Fruit fly (Drosophila melanogaster): Measurements from ENCODE around the gene CG14434.

Gene CG14434

dm6 chrX:6862521-6863288 lies 4.3 kb downstream of the CG14434 start:
- TF ChIP-seq Mnt (GFP tag; optimal IDR thresholded peaks at IDR 0.05) (peak; percentile 37), tj (GFP tag; optimal IDR thresholded peaks at IDR 0.05) (peak; percentile 25), Crg-1 (GFP tag; optimal IDR thresholded peaks at IDR 0.05) (no peak), cic (GFP tag; optimal IDR thresholded peaks at IDR 0.05) (peak; percentile 42), kay (GFP tag; ENCODE audit: borderline replicate concordance) (peak; percentile 86)

dm6 chrX:6861523-6862077 lies 5.4 kb downstream of the CG14434 start:
- TF ChIP-seq CG1620 (GFP tag; optimal IDR thresholded peaks at IDR 0.05) (peak; percentile 56), cic (GFP tag; optimal IDR thresholded peaks at IDR 0.05) (peak; percentile 81), CG12768 (GFP tag; optimal IDR thresholded peaks at IDR 0.05) (peak; percentile 69), CG33017 (tag; optimal IDR thresholded peaks at IDR 0.05) (peak; percentile 57), kay (GFP tag; ENCODE audit: borderline replicate concordance) (peak; percentile 61), ovo (GFP tag; optimal IDR thresholded peaks at IDR 0.05) (peak; percentile 30), Hr96 (GFP tag; optimal IDR thresholded peaks at IDR 0.05) (peak; percentile 61), cnc (optimal IDR thresholded peaks at IDR 0.05) (no peak), Clk (GFP tag; optimal IDR thresholded peaks at IDR 0.05) (peak; percentile 30), pad (GFP tag; optimal IDR thresholded peaks at IDR 0.05) (peak; percentile 82), CG14711 (tag; optimal IDR thresholded peaks at IDR 0.05) (peak; percentile 86), CG7045 (GFP tag; optimal IDR thresholded peaks at IDR 0.05) (peak; percentile 71), bab1 (GFP tag; optimal IDR thresholded peaks at IDR 0.05) (peak; percentile 92), CG11617 (GFP tag; optimal IDR thresholded peaks at IDR 0.05) (peak; percentile 64), CG5204 (GFP tag; optimal IDR thresholded peaks at IDR 0.05) (peak; percentile 45), CG7101 (tag; optimal IDR thresholded peaks at IDR 0.05) (peak; percentile 91), tj (GFP tag; optimal IDR thresholded peaks at IDR 0.05) (peak; percentile 86), Mnt (GFP tag; optimal IDR thresholded peaks at IDR 0.05) (peak; percentile 56), Crg-1 (GFP tag; optimal IDR thresholded peaks at IDR 0.05) (no peak), toe (GFP tag; optimal IDR thresholded peaks at IDR 0.05) (no peak)

- no peak for TF ChIP-seq Hr96 (GFP tag; optimal IDR thresholded peaks at IDR 0.05)
- peak; percentile 28 for TF ChIP-seq CG14711 (tag; optimal IDR thresholded peaks at IDR 0.05)
These were observed 6.4 kb downstream of the CG14434 start for dm6 chrX:6860413-6861089.

dm6 chrX:6859756-6860412 lies 7.1 kb downstream of the CG14434 start:
- TF ChIP-seq Hr96 (GFP tag; optimal IDR thresholded peaks at IDR 0.05) (peak; percentile 93), CG33017 (tag; optimal IDR thresholded peaks at IDR 0.05) (no peak), kay (GFP tag; ENCODE audit: borderline replicate concordance) (peak; percentile 25), CG12768 (GFP tag; optimal IDR thresholded peaks at IDR 0.05) (peak; percentile 80), CG14711 (tag; optimal IDR thresholded peaks at IDR 0.05) (peak; percentile 66), CG1620 (GFP tag; optimal IDR thresholded peaks at IDR 0.05) (peak; percentile 75), cnc (optimal IDR thresholded peaks at IDR 0.05) (no peak), cic (GFP tag; optimal IDR thresholded peaks at IDR 0.05) (no peak), CG7101 (tag; optimal IDR thresholded peaks at IDR 0.05) (peak; percentile 60), toe (GFP tag; optimal IDR thresholded peaks at IDR 0.05) (peak; percentile 48), Crg-1 (GFP tag; optimal IDR thresholded peaks at IDR 0.05) (no peak), ovo (GFP tag; optimal IDR thresholded peaks at IDR 0.05) (no peak), CG11617 (GFP tag; optimal IDR thresholded peaks at IDR 0.05) (peak; percentile 86), Mnt (GFP tag; optimal IDR thresholded peaks at IDR 0.05) (no peak), bab1 (GFP tag; optimal IDR thresholded peaks at IDR 0.05) (peak; percentile 30), CG5204 (GFP tag; optimal IDR thresholded peaks at IDR 0.05) (peak; percentile 36), CG7045 (GFP tag; optimal IDR thresholded peaks at IDR 0.05) (peak; percentile 68), Clk (GFP tag; optimal IDR thresholded peaks at IDR 0.05) (peak; percentile 63), tj (GFP tag; optimal IDR thresholded peaks at IDR 0.05) (peak; percentile 58), pad (GFP tag; optimal IDR thresholded peaks at IDR 0.05) (peak; percentile 82)

dm6 chrX:6859245-6859644 lies 7.7 kb downstream of the CG14434 start:
- no peak for TF ChIP-seq Hr96 (GFP tag; optimal IDR thresholded peaks at IDR 0.05)
- TF ChIP-seq pad (GFP tag; optimal IDR thresholded peaks at IDR 0.05) = no peak
- TF ChIP-seq cic (GFP tag; optimal IDR thresholded peaks at IDR 0.05) = no peak
- TF ChIP-seq cnc (optimal IDR thresholded peaks at IDR 0.05) = no peak
- TF ChIP-seq CG5204 (GFP tag; optimal IDR thresholded peaks at IDR 0.05) = no peak
- no peak for TF ChIP-seq kay (GFP tag; ENCODE audit: borderline replicate concordance)
- no peak for TF ChIP-seq Clk (GFP tag; optimal IDR thresholded peaks at IDR 0.05)
- no peak for TF ChIP-seq tj (GFP tag; optimal IDR thresholded peaks at IDR 0.05)
- no peak for TF ChIP-seq ovo (GFP tag; optimal IDR thresholded peaks at IDR 0.05)
- TF ChIP-seq toe (GFP tag; optimal IDR thresholded peaks at IDR 0.05) = no peak
- TF ChIP-seq CG33017 (tag; optimal IDR thresholded peaks at IDR 0.05) = no peak
- TF ChIP-seq CG7101 (tag; optimal IDR thresholded peaks at IDR 0.05) = no peak
- TF ChIP-seq Mnt (GFP tag; optimal IDR thresholded peaks at IDR 0.05) = no peak
- TF ChIP-seq bab1 (GFP tag; optimal IDR thresholded peaks at IDR 0.05) = no peak
- TF ChIP-seq CG7045 (GFP tag; optimal IDR thresholded peaks at IDR 0.05) = no peak
- TF ChIP-seq CG12768 (GFP tag; optimal IDR thresholded peaks at IDR 0.05) = no peak

Measured in whole organism, adult.